Worm (Caenorhabditis elegans): ENCODE data around the gene M110.9.

- TF ChIP-seq hpl-2 (GFP tag; optimal IDR thresholded peaks at IDR 0.05) (no peak), aly-2 (tag; optimal IDR thresholded peaks at IDR 0.05) (no peak), nhr-237 (tag; optimal IDR thresholded peaks at IDR 0.05) (no peak), lin-39 (tag; optimal IDR thresholded peaks at IDR 0.05) (no peak), ceh-8 (GFP tag; optimal IDR thresholded peaks at IDR 0.05) (no peak), nhr-11 (tag; optimal IDR thresholded peaks at IDR 0.05) (no peak), ceh-88 (GFP tag; IDR thresholded peaks at IDR 0.05) (no peak), lsy-2 (tag; optimal IDR thresholded peaks at IDR 0.05) (peak; percentile 66 to 77), ztf-11 (tag; optimal IDR thresholded peaks at IDR 0.05) (no peak), lin-15B (tag; optimal IDR thresholded peaks at IDR 0.05) (peak; percentile 2), unc-62 (GFP tag; optimal IDR thresholded peaks at IDR 0.05) (no peak), tbx-2 (tag; optimal IDR thresholded peaks at IDR 0.05) (peak; percentile 28), nhr-19 (GFP tag; conservative IDR thresholded peaks at IDR 0.05) (no peak), lin-35 (GFP tag; optimal IDR thresholded peaks at IDR 0.05) (peak; percentile 47 to 63)
These were observed 14.6 kb upstream of the M110.9 start, which contains the start of gene M110.3 for ce11 chrII:8216433-8216832.

All from whole organism, L1 larva.